Worm (Caenorhabditis elegans) whole organism, L3 larva: ENCODE measurements around the gene str-43.

ENCODE experiments used
- aly-2 ChIP-seq: fragments of 150-350 bp; optimal IDR thresholded peaks from 2 replicates; lab custom pipeline; 2014; ENCODE audit warnings: missing biosample characterization, missing genetic modification characterization
- elt-1 ChIP-seq: fragments of 150-350 bp; optimal IDR thresholded peaks from 2 replicates; lab custom pipeline; 2014; ENCODE audit warnings: missing biosample characterization, missing genetic modification characterization
- elt-2 ChIP-seq: sonication (generic microtip); optimal IDR thresholded peaks from 2 replicates; lab custom pipeline; 2016; ENCODE audit warnings: missing genetic modification reagents, mild to moderate bottlenecking, missing genetic modification characterization, missing compliant biosample characterization
- jun-1 ChIP-seq: fragments of 150-350 bp; optimal IDR thresholded peaks from 2 replicates; lab custom pipeline; 2014; ENCODE audit warnings: missing biosample characterization, missing genetic modification reagents, missing genetic modification characterization
- lin-15B ChIP-seq: fragments of 150-350 bp; optimal IDR thresholded peaks from 2 replicates; lab custom pipeline; 2014; ENCODE audit warnings: missing biosample characterization, missing genetic modification characterization
- lin-39 ChIP-seq: fragments of 150-350 bp; optimal IDR thresholded peaks from 2 replicates; lab custom pipeline; 2018; ENCODE audit warnings: missing biosample characterization, missing genetic modification reagents, missing genetic modification characterization
- nfya-1 ChIP-seq: sonication (generic microtip); optimal IDR thresholded peaks from 2 replicates; lab custom pipeline; 2017; ENCODE audit warnings: missing genetic modification characterization, mild to moderate bottlenecking, missing compliant biosample characterization, antibody characterized with exemption, moderate library complexity; ENCODE audit not compliant: insufficient read depth
- nhr-12 ChIP-seq: fragments of 150-350 bp; optimal IDR thresholded peaks from 2 replicates; lab custom pipeline; 2014; ENCODE audit warnings: missing biosample characterization, missing genetic modification characterization
- nhr-28 ChIP-seq: fragments of 150-350 bp; optimal IDR thresholded peaks from 2 replicates; lab custom pipeline; 2014; ENCODE audit warnings: missing biosample characterization, missing genetic modification characterization
- snpc-4 ChIP-seq: fragments of 150-350 bp; optimal IDR thresholded peaks from 2 replicates; lab custom pipeline; 2014; ENCODE audit warnings: missing biosample characterization, missing genetic modification characterization
- unc-62 ChIP-seq: fragments of 150-350 bp; sonication (generic microtip); optimal IDR thresholded peaks from 4 replicates; lab custom pipeline; 2014; ENCODE audit warnings: missing biosample characterization, missing genetic modification reagents, missing genetic modification characterization
- zag-1 ChIP-seq: fragments of 150-350 bp; optimal IDR thresholded peaks from 2 replicates; lab custom pipeline; 2014; ENCODE audit warnings: missing biosample characterization, missing genetic modification characterization
- ztf-11 ChIP-seq: fragments of 150-350 bp; optimal IDR thresholded peaks from 2 replicates; lab custom pipeline; 2014; ENCODE audit warnings: missing biosample characterization, missing genetic modification characterization

DNA sequence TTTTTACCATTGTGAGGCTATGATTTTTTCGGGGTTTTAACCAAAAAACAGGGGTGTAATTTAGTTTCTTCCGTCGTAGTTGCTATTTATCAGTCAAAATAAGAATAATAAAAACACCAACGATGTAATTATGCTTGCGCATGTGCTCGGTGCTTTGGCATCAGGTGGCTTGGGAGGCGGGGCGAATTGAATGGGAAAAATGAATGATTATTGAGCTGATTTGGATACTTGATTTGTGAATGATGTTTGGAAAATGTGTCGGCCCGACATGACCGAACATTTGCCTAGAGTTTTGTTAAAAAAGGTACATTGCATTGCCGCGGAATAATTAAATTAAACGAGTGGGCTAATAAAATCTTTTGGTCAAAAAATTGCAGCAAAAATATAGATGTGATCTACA, 19.7 kb downstream of the str-43 start, which contains the start of gene str-38:
- TF ChIP-seq nfya-1 (tag; lab: Kevin White, UChicago) (no peak), jun-1 (tag; lab: Kevin White, UChicago) (no peak), nhr-28 (tag; lab: Kevin White, UChicago) (no peak), aly-2 (no peak), elt-1 (tag; lab: Kevin White, UChicago) (no peak), unc-62 (GFP tag; lab: Kevin White, UChicago) (no peak), lin-39 (tag; lab: Kevin White, UChicago) (no peak), zag-1 (tag; lab: Kevin White, UChicago) (no peak), lin-15B (tag; lab: Kevin White, UChicago) (no peak), elt-2 (tag; lab: Kevin White, UChicago) (no peak), nhr-12 (tag; lab: Kevin White, UChicago) (no peak), ztf-11 (tag; lab: Kevin White, UChicago) (no peak), snpc-4 (no peak)
